Fruit fly (Drosophila melanogaster): Measurements from ENCODE around the gene CG1409.
A peak's percentile ranks its signal among the peaks of the same experiment; 100 is the strongest.

CG1409 gene

DNA sequence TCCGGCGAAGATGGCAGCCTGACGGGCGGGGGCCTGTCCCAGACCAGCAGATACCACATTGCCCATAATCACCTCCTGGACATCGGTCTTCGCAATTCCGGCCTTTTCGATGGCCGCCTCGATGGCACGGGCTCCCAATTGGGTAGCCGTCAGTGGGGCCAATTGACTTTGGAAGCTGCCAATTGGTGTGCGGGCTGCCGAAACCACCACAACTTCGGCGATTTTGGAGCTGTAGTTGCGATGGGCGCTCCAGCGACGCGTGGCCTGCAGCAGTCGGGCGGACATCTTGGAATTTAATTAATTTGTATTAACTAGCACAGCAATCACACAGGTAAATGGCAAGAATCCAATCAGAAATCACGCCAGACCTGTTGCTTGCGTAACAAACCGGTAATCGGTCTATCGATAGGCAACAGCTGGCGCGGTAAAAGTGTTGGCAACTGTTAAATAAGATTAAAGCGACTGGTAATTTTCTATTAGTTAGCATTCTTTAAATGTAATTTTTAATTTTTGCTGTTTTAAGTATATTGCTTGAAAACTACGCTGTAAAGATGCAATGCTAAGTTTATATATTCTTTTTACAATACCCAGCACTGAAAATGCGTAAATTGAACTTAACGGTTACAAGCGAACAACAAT, 30.5 kb downstream of the CG1409 start, which contains the start of gene Acat1 (continued):
- 0 out of 3 replicates have a peak, but pooled peaks have one; percentile 17 for TF ChIP-seq Doc3 (GFP tag; IDR thresholded peaks at IDR 0.05; ENCODE audit: partially characterized antibody)
- no peak for TF ChIP-seq vnd (GFP tag; IDR thresholded peaks at IDR 0.05; ENCODE audit: partially characterized antibody)
- peak; percentile 57 for TF ChIP-seq Chrac-16 (GFP tag; optimal IDR thresholded peaks at IDR 0.05)
- TF ChIP-seq HLH54F (GFP tag; optimal IDR thresholded peaks at IDR 0.05): peak; percentile 48
- TF ChIP-seq Opbp (GFP tag; IDR thresholded peaks at IDR 0.05; ENCODE audit: partially characterized antibody): peak; percentile 20; the same call in 1 of the 3 replicates
- TF ChIP-seq Dref (GFP tag; IDR thresholded peaks at IDR 0.05): peak; percentile 68
- peak; percentile 64 for TF ChIP-seq CG2712 (tag; optimal IDR thresholded peaks at IDR 0.05)
- TF ChIP-seq CHES-1-like (GFP tag; optimal IDR thresholded peaks at IDR 0.05): peak; percentile 31
- peak; percentile 51 for TF ChIP-seq tgo (GFP tag; IDR thresholded peaks at IDR 0.05)

DNA sequence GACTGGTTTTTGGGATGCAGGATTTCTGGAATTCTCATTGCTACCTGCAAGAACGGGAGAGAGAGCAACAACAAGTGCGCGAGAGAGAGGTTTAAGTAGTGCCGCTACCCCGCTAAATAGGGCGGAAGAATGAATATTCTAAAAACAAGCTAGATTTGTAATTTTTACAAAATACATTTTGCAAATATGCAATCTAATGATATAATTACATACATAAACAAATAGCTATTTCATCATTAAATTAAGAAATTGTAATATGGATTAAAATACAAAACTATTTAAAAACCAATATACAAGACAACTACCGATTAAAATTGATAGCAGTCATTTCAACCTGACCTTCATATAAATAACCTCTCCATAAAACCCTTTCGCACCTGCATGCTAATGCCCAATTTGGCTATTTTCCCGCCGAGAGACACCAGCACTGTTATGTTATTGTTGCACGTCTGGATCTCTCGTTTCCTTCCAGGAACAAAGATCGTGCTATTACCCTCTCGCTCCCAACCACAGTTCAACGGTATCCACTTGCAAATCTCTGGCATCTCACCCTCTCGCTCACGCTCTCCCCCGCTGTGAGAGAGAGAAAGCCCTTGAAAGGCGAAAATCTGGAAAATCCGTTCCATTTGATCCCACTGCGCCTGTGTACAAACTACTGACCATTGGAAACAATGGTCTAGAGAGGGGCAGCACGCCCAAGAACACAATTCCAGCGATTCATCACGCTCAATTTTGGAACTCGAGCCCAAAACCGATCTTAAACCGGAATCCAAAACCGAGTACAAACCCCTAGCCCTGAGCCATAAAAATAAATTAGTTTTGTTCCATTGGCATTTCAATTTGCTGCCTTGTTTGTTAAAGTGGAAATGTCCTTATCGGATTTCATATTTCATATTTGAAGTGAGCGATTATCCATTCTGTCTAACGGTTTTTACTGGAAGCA, 33.9 kb downstream of the CG1409 start, which contains the start of gene Nek2:
TSS of gene Nek2 (minus strand) at position 51 of the 943 bp plus-strand sequence.
- TF ChIP-seq Trl (optimal IDR thresholded peaks at IDR 0.05) (peak in 1 of 2 experiments; percentile 57), Trl (GFP tag; optimal IDR thresholded peaks at IDR 0.05) (no peak), CG14710 (tag; optimal IDR thresholded peaks at IDR 0.05) (peak; percentile 18), Kr (GFP tag; optimal IDR thresholded peaks at IDR 0.05) (peak; percentile 97), br (optimal IDR thresholded peaks at IDR 0.05) (no peak), CG4360 (GFP tag; IDR thresholded peaks at IDR 0.05) (0 out of 2 replicates have a peak, but pooled peaks have one; percentile 20), phol (tag; optimal IDR thresholded peaks at IDR 0.05) (peak; percentile 5), pfk (GFP tag; optimal IDR thresholded peaks at IDR 0.05) (peak; percentile 43), nerfin-1 (tag; optimal IDR thresholded peaks at IDR 0.05) (no peak), CG2712 (tag; optimal IDR thresholded peaks at IDR 0.05) (peak; percentile 9), CG15479 (GFP tag; optimal IDR thresholded peaks at IDR 0.05) (peak; percentile 47), Dip2 (GFP tag; IDR thresholded peaks at IDR 0.05) (no peak), chif (GFP tag; optimal IDR thresholded peaks at IDR 0.05) (no peak), CG13624 (GFP tag; optimal IDR thresholded peaks at IDR 0.05) (no peak), zen (tag; optimal IDR thresholded peaks at IDR 0.05) (peak; percentile 31), insv (GFP tag; optimal IDR thresholded peaks at IDR 0.05) (peak in 1 of 2 experiments; percentile 77), kni (GFP tag; optimal IDR thresholded peaks at IDR 0.05) (peak; percentile 25), CG12391 (tag; optimal IDR thresholded peaks at IDR 0.05) (peak; percentile 37), ranshi (GFP tag; IDR thresholded peaks at IDR 0.05) (no peak), CG10267 (tag; optimal IDR thresholded peaks at IDR 0.05) (no peak), cad (GFP tag; optimal IDR thresholded peaks at IDR 0.05) (peak; percentile 55), CG18262 (tag; optimal IDR thresholded peaks at IDR 0.05) (peak; percentile 8), HLHmδ (GFP tag; optimal IDR thresholded peaks at IDR 0.05) (peak; percentile 4), CG16863 (GFP tag; optimal IDR thresholded peaks at IDR 0.05) (no peak), hbn (GFP tag; IDR thresholded peaks at IDR 0.05; ENCODE audit: partially characterized antibody) (no peak), Sry-β (GFP tag; optimal IDR thresholded peaks at IDR 0.05) (peak; percentile 89), fd3F (GFP tag; optimal IDR thresholded peaks at IDR 0.05) (no peak), Stat92E (GFP tag; optimal IDR thresholded peaks at IDR 0.05) (peak in 1 of 3 experiments; percentile 2), CG1832 (GFP tag; optimal IDR thresholded peaks at IDR 0.05) (peak; percentile 67), Oli (tag; optimal IDR thresholded peaks at IDR 0.05) (no peak), Rx (GFP tag; IDR thresholded peaks at IDR 0.05) (0 out of 2 replicates have a peak, but pooled peaks have one; percentile 3), lola (GFP tag; optimal IDR thresholded peaks at IDR 0.05) (peak in 1 of 3 experiments; percentile 43), dmrt11E (tag; optimal IDR thresholded peaks at IDR 0.05) (peak; percentile 17), row (GFP tag; IDR thresholded peaks at IDR 0.05) (peak; percentile 67), twi (tag; optimal IDR thresholded peaks at IDR 0.05) (peak; percentile 14), CG18476 (GFP tag; optimal IDR thresholded peaks at IDR 0.05) (no peak), sens (GFP tag) (peak; percentile 11)

All from whole organism, embryonic.